In genomic region chr2L:480638-481399, dm6 we compare ENCODE assay signal across 1 fruit fly cellular context.
TF ChIP-seq lines count a peak whose summit lies in the region.

No protein-coding gene starts in this region.

TF ChIP-seq in whole organism, embryonic, 481 proteins besides CTCF, POLR2A, EP300 and RAD21 (continued from another document):
- peak in 1 of 2 experiments; percentile 100 for TF ChIP-seq Hr78 (GFP tag; optimal IDR thresholded peaks at IDR 0.05; lab: Kevin White, UChicago)
- TF ChIP-seq CG9797 (GFP tag; optimal IDR thresholded peaks at IDR 0.05; lab: Kevin White, UChicago) = peak; percentile 97
- TF ChIP-seq p53 (GFP tag; optimal IDR thresholded peaks at IDR 0.05; lab: Kevin White, UChicago) = peak; percentile 100
- TF ChIP-seq CG32532 (GFP tag; IDR thresholded peaks at IDR 0.05; lab: Robert Waterston, UW) = no peak
- peak; percentile 100 for TF ChIP-seq CG10209 (GFP tag; optimal IDR thresholded peaks at IDR 0.05; lab: Kevin White, UChicago)
- peak; percentile 100 for TF ChIP-seq CG15269 (tag; optimal IDR thresholded peaks at IDR 0.05; lab: Kevin White, UChicago)
- TF ChIP-seq CG34422 (GFP tag; IDR thresholded peaks at IDR 0.05; lab: Robert Waterston, UW) = no peak
- no peak for TF ChIP-seq sr (GFP tag; IDR thresholded peaks at IDR 0.05; lab: Robert Waterston, UW)
- peak; percentile 59 for TF ChIP-seq zf30C (GFP tag; optimal IDR thresholded peaks at IDR 0.05; lab: Kevin White, UChicago)
- peak; percentile 100 for TF ChIP-seq CG12942 (GFP tag; optimal IDR thresholded peaks at IDR 0.05; lab: Kevin White, UChicago)
- no peak for TF ChIP-seq CG6689 (GFP tag; IDR thresholded peaks at IDR 0.05; lab: Robert Waterston, UW)
- TF ChIP-seq CG10462 (GFP tag; optimal IDR thresholded peaks at IDR 0.05; lab: Kevin White, UChicago) = peak; percentile 100
- TF ChIP-seq Deaf1 (tag; optimal IDR thresholded peaks at IDR 0.05; lab: Kevin White, UChicago) = peak; percentile 96
- TF ChIP-seq salm (tag; optimal IDR thresholded peaks at IDR 0.05; lab: Kevin White, UChicago) = peak; percentile 100
- peak; percentile 100 for TF ChIP-seq CG12219 (GFP tag; optimal IDR thresholded peaks at IDR 0.05; lab: Kevin White, UChicago)
- TF ChIP-seq CG15479 (GFP tag; optimal IDR thresholded peaks at IDR 0.05; lab: Kevin White, UChicago) = peak; percentile 89
- TF ChIP-seq bcd (GFP tag; optimal IDR thresholded peaks at IDR 0.05; lab: Kevin White, UChicago) = peak; percentile 100
- no peak for TF ChIP-seq CG14667 (GFP tag; IDR thresholded peaks at IDR 0.05; lab: Robert Waterston, UW)
- peak in 2 of 3 experiments; percentile 24 to 100 for TF ChIP-seq lola (GFP tag; optimal IDR thresholded peaks at IDR 0.05; lab: Kevin White, UChicago)
- peak; percentile 97 for TF ChIP-seq CG7745 (tag; optimal IDR thresholded peaks at IDR 0.05; lab: Kevin White, UChicago)
- peak; percentile 100 for TF ChIP-seq CG9817 (tag; optimal IDR thresholded peaks at IDR 0.05; lab: Kevin White, UChicago)
- peak; percentile 100 for TF ChIP-seq CG31388 (GFP tag; optimal IDR thresholded peaks at IDR 0.05; lab: Kevin White, UChicago)
- no peak for TF ChIP-seq gsb (GFP tag; IDR thresholded peaks at IDR 0.05; lab: Robert Waterston, UW)
- TF ChIP-seq btn (GFP tag; optimal IDR thresholded peaks at IDR 0.05; lab: Kevin White, UChicago) = peak; percentile 100
- peak; percentile 100 for TF ChIP-seq scrt (GFP tag; optimal IDR thresholded peaks at IDR 0.05; lab: Kevin White, UChicago)
- peak; percentile 100 for TF ChIP-seq vfl (GFP tag; optimal IDR thresholded peaks at IDR 0.05; lab: Kevin White, UChicago)
